Fruit fly (Drosophila melanogaster): ENCODE data around the gene ImpL2.

Gene ImpL2

DNA sequence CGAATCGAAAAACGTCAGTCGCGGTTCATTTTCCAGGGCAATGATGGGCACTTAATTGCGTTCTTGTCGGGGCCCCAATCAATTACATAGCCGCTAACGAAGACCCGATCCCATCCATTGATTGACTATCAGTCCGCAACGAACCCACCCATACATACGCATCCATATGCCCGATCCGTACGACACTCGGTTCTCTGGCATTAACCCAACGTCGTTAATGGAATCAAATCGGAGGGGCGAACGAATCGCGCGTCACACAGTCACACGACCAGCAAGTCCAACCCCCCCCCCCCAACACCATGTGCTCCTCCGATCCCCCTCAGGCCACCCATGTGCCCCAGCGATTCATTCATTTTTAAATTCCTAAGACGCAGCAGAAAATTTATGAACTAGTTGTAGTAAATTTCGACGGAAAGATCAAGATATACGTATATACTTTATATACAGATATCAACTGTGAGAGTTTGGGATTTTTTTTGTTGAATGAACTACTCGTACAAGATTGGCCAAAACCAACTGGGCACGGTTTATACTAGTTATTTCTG, 14.6 kb downstream of the ImpL2 start (continued):
- TF ChIP-seq otp (GFP tag; IDR thresholded peaks at IDR 0.05) (0 out of 3 replicates have a peak, but pooled peaks have one; percentile 50), CG16813 (GFP tag; IDR thresholded peaks at IDR 0.05; ENCODE audit: partially characterized antibody) (no peak), CG14441 (GFP tag; IDR thresholded peaks at IDR 0.05) (peak; percentile 37; the same call in 1 of the 2 replicates), sd (tag; optimal IDR thresholded peaks at IDR 0.05) (peak; percentile 99), dimm (GFP tag; IDR thresholded peaks at IDR 0.05) (no peak), CG10209 (GFP tag; optimal IDR thresholded peaks at IDR 0.05) (no peak), CG4617 (GFP tag; optimal IDR thresholded peaks at IDR 0.05; ENCODE audit: borderline replicate concordance) (no peak), NfI (GFP tag; optimal IDR thresholded peaks at IDR 0.05) (peak; percentile 34), CG6689 (GFP tag; IDR thresholded peaks at IDR 0.05) (no peak), amos (GFP tag; IDR thresholded peaks at IDR 0.05; ENCODE audit: partially characterized antibody) (peak; percentile 34; the same call in 1 of the 2 replicates), CG17359 (tag; optimal IDR thresholded peaks at IDR 0.05) (no peak), CG13894 (tag; optimal IDR thresholded peaks at IDR 0.05) (peak; percentile 95), sna (GFP tag; IDR thresholded peaks at IDR 0.05; ENCODE audit: partially characterized antibody) (no peak), cwo (GFP tag; optimal IDR thresholded peaks at IDR 0.05) (peak; percentile 99), CG7928 (GFP tag; optimal IDR thresholded peaks at IDR 0.05) (no peak), Sox102F (GFP tag; optimal IDR thresholded peaks at IDR 0.05) (no peak), C15 (GFP tag; IDR thresholded peaks at IDR 0.05) (no peak), chinmo (GFP tag; IDR thresholded peaks at IDR 0.05; ENCODE audit: partially characterized antibody) (peak; percentile 96), Nf-YB (GFP tag; optimal IDR thresholded peaks at IDR 0.05) (no peak), CG7839 (tag; optimal IDR thresholded peaks at IDR 0.05) (no peak), Deaf1 (tag; optimal IDR thresholded peaks at IDR 0.05) (peak; percentile 97), Stat92E (GFP tag; optimal IDR thresholded peaks at IDR 0.05) (peak in 1 of 3 experiments; percentile 10), CG6791 (GFP tag; IDR thresholded peaks at IDR 0.05; ENCODE audit: partially characterized antibody) (0 out of 3 replicates have a peak, but pooled peaks have one; percentile 33), CG7745 (tag; optimal IDR thresholded peaks at IDR 0.05) (peak; percentile 19), CG6175 (GFP tag; IDR thresholded peaks at IDR 0.05) (peak; percentile 63; the same call in 2 of the 3 replicates), CG7786 (GFP tag; optimal IDR thresholded peaks at IDR 0.05) (no peak), row (GFP tag; IDR thresholded peaks at IDR 0.05) (peak; percentile 10; the same call in 1 of the 3 replicates), vvl (GFP tag; IDR thresholded peaks at IDR 0.05) (peak; percentile 42; the same call in 1 of the 2 replicates), gt (GFP tag; IDR thresholded peaks at IDR 0.05) (no peak), Nf-YA (GFP tag; IDR thresholded peaks at IDR 0.05) (no peak), bigmax (GFP tag; optimal IDR thresholded peaks at IDR 0.05) (no peak), abd-A (tag; optimal IDR thresholded peaks at IDR 0.05) (peak; percentile 93), kni (GFP tag; optimal IDR thresholded peaks at IDR 0.05) (peak; percentile 13), nmo (GFP tag; optimal IDR thresholded peaks at IDR 0.05) (peak; percentile 10), pros (GFP tag; optimal IDR thresholded peaks at IDR 0.05) (peak; percentile 79), cg (GFP tag; optimal IDR thresholded peaks at IDR 0.05) (peak; percentile 70), Pdp1 (GFP tag; optimal IDR thresholded peaks at IDR 0.05) (peak in 1 of 2 experiments; percentile 44), Hey (tag; optimal IDR thresholded peaks at IDR 0.05) (peak; percentile 17), Gug (GFP tag; IDR thresholded peaks at IDR 0.05) (peak; percentile 4; the same call in 2 of the 4 replicates), CG2678 (tag; optimal IDR thresholded peaks at IDR 0.05) (peak; percentile 31), stc (GFP tag; IDR thresholded peaks at IDR 0.05) (no peak), seq (GFP tag; IDR thresholded peaks at IDR 0.05) (no peak), CG15514 (GFP tag; optimal IDR thresholded peaks at IDR 0.05) (peak; percentile 52), chm (GFP tag; IDR thresholded peaks at IDR 0.05) (no peak), sim (GFP tag; IDR thresholded peaks at IDR 0.05) (no peak), CG17186 (GFP tag; optimal IDR thresholded peaks at IDR 0.05) (no peak), Poxn (GFP tag; IDR thresholded peaks at IDR 0.05) (no peak), vfl (GFP tag; optimal IDR thresholded peaks at IDR 0.05) (no peak)

All from whole organism, embryonic.